Worm (Caenorhabditis elegans) whole organism, L2 larva: Measurements from ENCODE around the gene pdhk-2.

Experiments
- Y55F3AM.14 ChIP-seq: fragments of 200-800 bp; sonication (Bioruptor generic); optimal IDR thresholded peaks from 2 replicates; lab custom pipeline; 2018; ENCODE audit warnings: mild to moderate bottlenecking, missing genetic modification characterization, missing compliant biosample characterization
- fos-1 ChIP-seq: fragments of 150-350 bp; optimal IDR thresholded peaks from 2 replicates; lab custom pipeline; 2014; ENCODE audit warnings: missing biosample characterization, missing genetic modification characterization
- lin-11 ChIP-seq: fragments of 150-350 bp; sonication (generic microtip); optimal IDR thresholded peaks from 2 replicates; lab custom pipeline; 2014; ENCODE audit warnings: missing biosample characterization, missing genetic modification characterization, inconsistent platforms, mixed read lengths
- lin-39 ChIP-seq: fragments of 150-350 bp; optimal IDR thresholded peaks from 2 replicates; lab custom pipeline; 2014; ENCODE audit warnings: missing biosample characterization, missing genetic modification reagents, missing genetic modification characterization
- lsy-2 ChIP-seq, 2 experiments: fragments of 150-350 bp in 1 of 2; sonication (generic microtip) in 1 of 2; optimal IDR thresholded peaks; 2 replicates each; lab custom pipeline; 2014 to 2017; ENCODE audit warnings: missing biosample characterization in 2 of 2, missing genetic modification characterization in 2 of 2
- nhr-11 ChIP-seq: fragments of 150-350 bp; optimal IDR thresholded peaks from 2 replicates; lab custom pipeline; 2014; ENCODE audit warnings: missing biosample characterization, missing genetic modification characterization
- nhr-12 ChIP-seq: fragments of 150-350 bp; optimal IDR thresholded peaks from 2 replicates; lab custom pipeline; 2014; ENCODE audit warnings: missing biosample characterization, missing genetic modification characterization
- nhr-25 ChIP-seq: fragments of 150-350 bp; sonication (generic microtip); optimal IDR thresholded peaks from 3 replicates; lab custom pipeline; 2014; ENCODE audit warnings: missing biosample characterization, missing genetic modification characterization
- nhr-77 ChIP-seq: fragments of 150-350 bp; optimal IDR thresholded peaks from 2 replicates; lab custom pipeline; 2014; ENCODE audit warnings: missing biosample characterization, missing genetic modification characterization
- snpc-4 ChIP-seq: fragments of 150-350 bp; optimal IDR thresholded peaks from 2 replicates; lab custom pipeline; 2014; ENCODE audit warnings: missing biosample characterization, missing genetic modification characterization
- unc-62 ChIP-seq: fragments of 150-350 bp; optimal IDR thresholded peaks from 2 replicates; lab custom pipeline; 2014; ENCODE audit warnings: missing biosample characterization, missing genetic modification reagents, missing genetic modification characterization
- ztf-11 ChIP-seq: sonication (generic microtip); optimal IDR thresholded peaks from 2 replicates; lab custom pipeline; 2017; ENCODE audit warnings: missing biosample characterization, missing genetic modification characterization

DNA sequence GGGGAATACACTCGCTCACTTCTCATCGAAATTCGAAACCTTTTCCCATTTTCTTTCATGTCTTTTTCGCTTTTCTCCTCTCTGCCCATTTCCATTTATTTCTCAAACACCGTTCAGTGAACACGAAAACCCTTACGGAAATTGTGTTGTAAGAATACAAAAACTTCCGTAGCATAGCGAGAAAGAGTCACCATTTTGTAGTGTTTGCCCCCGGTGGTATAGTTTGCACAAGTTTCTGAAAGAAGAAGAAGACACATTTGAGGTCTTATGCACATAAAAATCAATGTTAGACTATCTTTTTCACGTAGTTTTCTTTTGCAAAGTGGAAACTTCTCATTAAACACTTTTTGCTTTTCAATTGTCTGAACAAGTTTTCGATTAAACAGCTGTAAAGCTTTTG, 22.1 kb downstream of the pdhk-2 start:
- no peak for TF ChIP-seq nhr-12
- TF ChIP-seq unc-62 (GFP tag; lab: Kevin White, UChicago), result no peak
- TF ChIP-seq nhr-77 (tag; lab: Kevin White, UChicago), result no peak
- TF ChIP-seq fos-1, result no peak
- no peak for TF ChIP-seq snpc-4 (tag; lab: Kevin White, UChicago)
- TF ChIP-seq lsy-2 (tag; optimal IDR thresholded peaks at IDR 0.05; lab: Kevin White, UChicago), result no peak
- TF ChIP-seq Y55F3AM.14 (GFP tag; lab: Kevin White, UChicago), result no peak
- TF ChIP-seq nhr-25, result no peak
- no peak for TF ChIP-seq nhr-11 (tag; lab: Kevin White, UChicago)
- TF ChIP-seq lin-39 (tag; lab: Kevin White, UChicago), result no peak
- no peak for TF ChIP-seq ztf-11
- no peak for TF ChIP-seq lin-11
